Worm (Caenorhabditis elegans) whole organism, L4 larva: Measurements from ENCODE around the gene ppm-1.H.

Experiments
- F26F4.8 ChIP-seq: fragments of 200-800 bp; sonication (Bioruptor generic); conservative IDR thresholded peaks from 2 replicates; pipeline ENCODE4 v1.3.6; 2022; ENCODE audit warnings: missing genetic modification characterization, missing compliant biosample characterization
- F37D6.2 ChIP-seq: sonication (generic microtip); optimal IDR thresholded peaks from 2 replicates; lab custom pipeline; 2016; ENCODE audit warnings: mild to moderate bottlenecking, missing genetic modification characterization, missing compliant biosample characterization
- R02D3.7 ChIP-seq: fragments of 150-350 bp; sonication (generic microtip); optimal IDR thresholded peaks from 3 replicates; lab custom pipeline; 2014; ENCODE audit warnings: missing biosample characterization, missing genetic modification characterization
- Y105C5A.15 ChIP-seq: fragments of 200-800 bp; sonication (Bioruptor generic); IDR thresholded peaks from 2 replicates; pipeline ENCODE4 v1.3.6; 2022; ENCODE audit warnings: missing genetic modification characterization, missing compliant biosample characterization
- Y48G9A.11 ChIP-seq: fragments of 200-800 bp; sonication (Bioruptor generic); IDR thresholded peaks from 2 replicates; pipeline ENCODE4 v1.3.6; 2022; ENCODE audit warnings: missing genetic modification reagents, missing genetic modification characterization, missing compliant biosample characterization
- ama-1 ChIP-seq: fragments of 150-350 bp; optimal IDR thresholded peaks from 2 replicates; lab custom pipeline; 2014; ENCODE audit warnings: inconsistent platforms, mixed read lengths
- ceh-28 ChIP-seq: fragments of 150-350 bp; optimal IDR thresholded peaks from 2 replicates; lab custom pipeline; 2014; ENCODE audit warnings: missing biosample characterization, missing genetic modification reagents, missing genetic modification characterization
- dmd-6 ChIP-seq: fragments of 200-800 bp; sonication (Bioruptor generic); IDR thresholded peaks from 2 replicates; pipeline ENCODE4 v1.3.6; 2022; ENCODE audit warnings: missing genetic modification reagents, missing genetic modification characterization, missing compliant biosample characterization
- dpl-1 ChIP-seq: fragments of 150-350 bp; optimal IDR thresholded peaks from 2 replicates; lab custom pipeline; 2014; ENCODE audit warnings: missing biosample characterization, missing genetic modification reagents, missing genetic modification characterization
- dve-1 ChIP-seq: sonication (generic microtip); optimal IDR thresholded peaks from 2 replicates; lab custom pipeline; 2017; ENCODE audit warnings: antibody characterized with exemption, mild to moderate bottlenecking, missing genetic modification characterization, missing compliant biosample characterization; ENCODE audit not compliant: insufficient read depth
- fos-1 ChIP-seq: fragments of 150-350 bp; optimal IDR thresholded peaks from 2 replicates; lab custom pipeline; 2014; ENCODE audit warnings: missing biosample characterization, missing genetic modification characterization
- hif-1 ChIP-seq, 2 experiments: sonication (generic microtip); optimal IDR thresholded peaks; 2 replicates each; lab custom pipeline; 2016 to 2017; ENCODE audit warnings: missing compliant biosample characterization in 2 of 2, missing genetic modification characterization in 2 of 2, missing genetic modification reagents in 2 of 2, missing genotype in 2 of 2, mild to moderate bottlenecking in 1 of 2
- hlh-11 ChIP-seq: fragments of 200-800 bp; sonication (Bioruptor generic); optimal IDR thresholded peaks from 2 replicates; lab custom pipeline; 2018; ENCODE audit warnings: mild to moderate bottlenecking, missing genetic modification characterization, missing compliant biosample characterization
- lin-1 ChIP-seq: fragments of 200-800 bp; sonication (Bioruptor generic); IDR thresholded peaks from 2 replicates; pipeline ENCODE4 v1.3.6; 2022; ENCODE audit warnings: missing genetic modification reagents, missing genetic modification characterization, missing compliant biosample characterization
- lin-29 ChIP-seq: fragments of 200-800 bp; sonication (Bioruptor generic); IDR thresholded peaks from 2 replicates; pipeline ENCODE4 v1.3.6; 2022; ENCODE audit warnings: missing genetic modification reagents, missing genetic modification characterization, missing compliant biosample characterization
- lin-39 ChIP-seq: fragments of 150-350 bp; optimal IDR thresholded peaks from 2 replicates; lab custom pipeline; 2014; ENCODE audit warnings: missing biosample characterization, missing genetic modification reagents, missing genetic modification characterization
- lir-3 ChIP-seq: sonication (generic microtip); optimal IDR thresholded peaks from 2 replicates; lab custom pipeline; 2016; ENCODE audit warnings: mild to moderate bottlenecking, missing genetic modification characterization, missing compliant biosample characterization
- lsy-2 ChIP-seq, 2 experiments: fragments of 150-350 bp in 1 of 2; sonication (generic microtip) in 1 of 2; optimal IDR thresholded peaks; 2 replicates each; lab custom pipeline; 2014 to 2017; ENCODE audit warnings: missing biosample characterization in 2 of 2, missing genetic modification characterization in 2 of 2
- mes-2 ChIP-seq: sonication (generic microtip); optimal IDR thresholded peaks from 2 replicates; lab custom pipeline; 2016; ENCODE audit warnings: missing genotype, mild to moderate bottlenecking, missing genetic modification characterization, missing compliant biosample characterization; ENCODE audit not compliant: poor library complexity, severe bottlenecking
- nhr-237 ChIP-seq: sonication (generic microtip); optimal IDR thresholded peaks from 2 replicates; lab custom pipeline; 2017; ENCODE audit warnings: missing biosample characterization, missing genetic modification characterization
- nhr-41 ChIP-seq: fragments of 200-800 bp; sonication (Bioruptor generic); IDR thresholded peaks from 2 replicates; pipeline ENCODE4 v1.3.6; 2022; ENCODE audit warnings: missing genetic modification reagents, missing genetic modification characterization, missing compliant biosample characterization
- nhr-42 ChIP-seq: fragments of 200-800 bp; sonication (Bioruptor generic); IDR thresholded peaks from 2 replicates; pipeline ENCODE4 v1.3.6; 2022; ENCODE audit warnings: missing genetic modification characterization, missing compliant biosample characterization
- nhr-6 ChIP-seq: fragments of 150-350 bp; optimal IDR thresholded peaks from 2 replicates; lab custom pipeline; 2014; ENCODE audit warnings: missing biosample characterization, missing genetic modification characterization
- nhr-76 ChIP-seq: fragments of 150-350 bp; optimal IDR thresholded peaks from 2 replicates; lab custom pipeline; 2014; ENCODE audit warnings: missing biosample characterization, missing genetic modification characterization
- nhr-77 ChIP-seq: fragments of 150-350 bp; optimal IDR thresholded peaks from 2 replicates; lab custom pipeline; 2014; ENCODE audit warnings: missing biosample characterization, missing genetic modification characterization
- pha-4 ChIP-seq, 2 experiments: fragments of 150-350 bp in 1 of 2; fragments of 200-800 bp in 1 of 2; sonication (Bioruptor generic) in 1 of 2; IDR thresholded peaks in 1 of 2; optimal IDR thresholded peaks in 1 of 2; 2 replicates each; pipeline versions ENCODE4 v1.3.6 to Lab custom; 2014 to 2022; ENCODE audit warnings: missing genetic modification characterization in 2 of 2, missing genetic modification reagents in 2 of 2, missing biosample characterization in 1 of 2, missing compliant biosample characterization in 1 of 2
- php-3 ChIP-seq: fragments of 200-800 bp; sonication (Bioruptor generic); IDR thresholded peaks from 2 replicates; pipeline ENCODE4 v1.3.6; 2022; ENCODE audit warnings: missing genetic modification reagents, missing genetic modification characterization, missing compliant biosample characterization
- rbr-2 ChIP-seq: sonication (generic microtip); optimal IDR thresholded peaks from 2 replicates; lab custom pipeline; 2016; ENCODE audit warnings: missing genotype, missing genetic modification characterization, missing compliant biosample characterization
- sdz-12 ChIP-seq: fragments of 200-800 bp; sonication (Bioruptor generic); optimal IDR thresholded peaks from 2 replicates; lab custom pipeline; 2018; ENCODE audit warnings: mild to moderate bottlenecking, missing genetic modification characterization, missing compliant biosample characterization
- spr-1 ChIP-seq: sonication (generic microtip); optimal IDR thresholded peaks from 2 replicates; lab custom pipeline; 2016; ENCODE audit warnings: mild to moderate bottlenecking, missing genetic modification characterization, missing compliant biosample characterization
- unc-39 ChIP-seq: sonication (generic microtip); optimal IDR thresholded peaks from 2 replicates; lab custom pipeline; 2017; ENCODE audit warnings: missing biosample characterization, missing genetic modification characterization
- unc-62 ChIP-seq, 3 experiments: fragments of 150-350 bp in 1 of 3; sonication (generic microtip); optimal IDR thresholded peaks in 2 of 3; peaks in 1 of 3; 1 replicate in 1 of 3; 2 replicates in 2 of 3; lab custom pipeline; 2014 to 2017; ENCODE audit warnings: missing biosample characterization in 3 of 3, missing genetic modification characterization in 3 of 3, missing genetic modification reagents in 3 of 3, missing genotype in 1 of 3
- zip-11 ChIP-seq: fragments of 200-800 bp; sonication (Bioruptor generic); IDR thresholded peaks from 2 replicates; pipeline ENCODE4 v1.3.6; 2022; ENCODE audit warnings: missing genetic modification characterization, missing compliant biosample characterization
- ztf-7 ChIP-seq: fragments of 150-350 bp; optimal IDR thresholded peaks from 2 replicates; lab custom pipeline; 2014; ENCODE audit warnings: missing biosample characterization, missing genetic modification characterization

Gene ppm-1.H

ce11 chrIV:12289149-12289548 is 21.0 kb upstream of the ppm-1.H start, which contains the start of gene C42C1.9:
Gene C42C1.9 (plus strand): TSS chrIV:12289449.
- TF ChIP-seq rbr-2 (no peak), nhr-76 (no peak), nhr-237 (tag; lab: Kevin White, UChicago) (no peak), nhr-6 (tag; lab: Kevin White, UChicago) (no peak), dmd-6 (GFP tag; lab: Robert Waterston, UW) (no peak), nhr-41 (no peak), lir-3 (tag; lab: Kevin White, UChicago) (no peak), lin-29 (GFP tag; lab: Robert Waterston, UW) (no peak), unc-62 (GFP tag; optimal IDR thresholded peaks at IDR 0.05 in 1 of 2; lab: Kevin White, UChicago) (no peak), unc-62 (tag; optimal IDR thresholded peaks at IDR 0.05; lab: Kevin White, UChicago) (no peak), pha-4 (GFP tag; IDR thresholded peaks at IDR 0.05; lab: Robert Waterston, UW) (no peak), pha-4 (tag; optimal IDR thresholded peaks at IDR 0.05; lab: Kevin White, UChicago) (no peak), sdz-12 (GFP tag; lab: Kevin White, UChicago) (no peak), ama-1 (no peak)

ce11 chrIV:12287628-12288027 is 19.5 kb upstream of the ppm-1.H start, which contains the start of gene erl-1:
Gene erl-1 (plus strand): TSS chrIV:12287928.
- TF ChIP-seq F37D6.2 (no peak), Y48G9A.11 (no peak), nhr-42 (no peak), lsy-2 (tag; optimal IDR thresholded peaks at IDR 0.05; lab: Kevin White, UChicago) (no peak), F26F4.8 (no peak), nhr-41 (no peak), nhr-77 (tag; lab: Kevin White, UChicago) (no peak), hlh-11 (tag; lab: Kevin White, UChicago) (no peak), php-3 (GFP tag; lab: Robert Waterston, UW) (no peak), lin-29 (GFP tag; lab: Robert Waterston, UW) (no peak), ceh-28 (tag; lab: Kevin White, UChicago) (no peak), fos-1 (tag; lab: Kevin White, UChicago) (no peak), spr-1 (no peak), lin-1 (no peak), nhr-237 (tag; lab: Kevin White, UChicago) (no peak), unc-39 (tag; lab: Kevin White, UChicago) (no peak), hif-1 (tag; optimal IDR thresholded peaks at IDR 0.05; lab: Kevin White, UChicago) (no peak), pha-4 (GFP tag; IDR thresholded peaks at IDR 0.05; lab: Robert Waterston, UW) (no peak), pha-4 (tag; optimal IDR thresholded peaks at IDR 0.05; lab: Kevin White, UChicago) (no peak)

- TF ChIP-seq zip-11: no peak
- no peak for TF ChIP-seq R02D3.7 (tag; lab: Kevin White, UChicago)
- peak in 1 of 2 experiments; percentile 44 for TF ChIP-seq unc-62 (GFP tag; optimal IDR thresholded peaks at IDR 0.05 in 1 of 2; lab: Kevin White, UChicago)
- TF ChIP-seq unc-62 (tag; optimal IDR thresholded peaks at IDR 0.05; lab: Kevin White, UChicago): no peak
- no peak for TF ChIP-seq mes-2 (tag; lab: Kevin White, UChicago)
- no peak for TF ChIP-seq php-3 (GFP tag; lab: Robert Waterston, UW)
Measured at ce11 chrIV:12282873-12283272, 14.8 kb upstream of the ppm-1.H start, which contains the start of gene hpo-12. Gene hpo-12 (plus strand): TSS chrIV:12283173.

ce11 chrIV:12282157-12282789 is 14.2 kb upstream of the ppm-1.H start, which contains the start of the genes C42C1.12 and C42C1.19:
Gene C42C1.12 (minus strand): TSS chrIV:12282207.
Gene C42C1.19 (plus strand): TSS chrIV:12282739.
- TF ChIP-seq mes-2 (tag; lab: Kevin White, UChicago) (peak; percentile 45), Y105C5A.15 (GFP tag; lab: Robert Waterston, UW) (no peak), dve-1 (tag; lab: Kevin White, UChicago) (peak; percentile 7), lin-39 (tag; lab: Kevin White, UChicago) (no peak), ztf-7 (peak; percentile 73), dpl-1 (peak; percentile 53), lsy-2 (tag; optimal IDR thresholded peaks at IDR 0.05; lab: Kevin White, UChicago) (peak in 1 of 2 experiments; percentile 73)
- TF ChIP-seq, all 104 proteins: peak for 5
